Fruit fly (Drosophila melanogaster): ENCODE data around the gene Or85b.

Gene Or85b

DNA sequence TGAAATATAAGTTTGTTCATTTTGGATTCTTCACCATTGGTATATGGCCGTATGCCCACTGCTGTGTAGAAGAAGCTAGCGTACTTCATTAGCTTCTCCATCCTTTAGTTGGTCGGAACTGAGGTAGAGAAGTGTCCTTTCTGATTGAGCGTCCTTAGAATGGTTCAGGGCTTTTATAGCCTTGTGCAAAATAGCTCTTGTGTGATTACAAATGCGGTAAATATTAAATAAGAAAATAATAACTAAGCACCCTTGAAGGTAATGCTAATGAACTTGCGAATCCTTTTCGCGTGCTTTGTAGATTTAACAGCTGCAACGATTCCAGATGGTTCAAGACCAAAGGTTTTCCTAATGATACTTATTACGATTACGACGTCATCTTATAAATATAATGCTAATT, at the start of gene Or85b:
Or85b (minus strand) TSS at position 101 of the 400 bp plus-strand sequence.
- TF ChIP-seq usp (GFP tag; optimal IDR thresholded peaks at IDR 0.05) (no peak), EcR (GFP tag; optimal IDR thresholded peaks at IDR 0.05) (no peak), pan (optimal IDR thresholded peaks at IDR 0.05) (no peak), CG8478 (optimal IDR thresholded peaks at IDR 0.05) (no peak), psq (optimal IDR thresholded peaks at IDR 0.05) (no peak), Dll (optimal IDR thresholded peaks at IDR 0.05) (no peak)

DNA sequence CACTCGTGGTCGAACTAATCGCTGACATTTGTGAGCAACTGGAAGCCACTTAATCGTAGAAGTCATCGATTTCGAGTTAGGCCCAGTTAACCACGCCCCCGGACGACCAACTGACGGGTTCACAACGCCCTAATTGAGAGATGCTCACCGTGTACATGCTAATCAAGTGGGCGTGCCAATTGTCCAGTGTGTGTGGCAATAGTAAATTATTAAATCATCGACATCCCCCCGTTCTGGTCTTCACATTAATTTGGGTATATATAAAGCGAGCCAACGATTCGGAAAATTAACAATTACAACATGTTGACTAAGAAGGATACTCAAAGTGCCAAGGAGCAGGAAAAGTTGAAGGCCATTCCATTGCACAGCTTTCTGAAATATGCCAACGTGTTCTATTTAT, 41.1 kb upstream of the Or85b start, which contains the start of gene Or85d:
Or85d (plus strand) TSS at position 301 of the 400 bp plus-strand sequence.
- TF ChIP-seq psq (optimal IDR thresholded peaks at IDR 0.05) (no peak), Dll (optimal IDR thresholded peaks at IDR 0.05) (no peak), CG8478 (optimal IDR thresholded peaks at IDR 0.05) (no peak), usp (GFP tag; optimal IDR thresholded peaks at IDR 0.05) (no peak), pan (optimal IDR thresholded peaks at IDR 0.05) (no peak), EcR (GFP tag; optimal IDR thresholded peaks at IDR 0.05) (no peak)

DNA sequence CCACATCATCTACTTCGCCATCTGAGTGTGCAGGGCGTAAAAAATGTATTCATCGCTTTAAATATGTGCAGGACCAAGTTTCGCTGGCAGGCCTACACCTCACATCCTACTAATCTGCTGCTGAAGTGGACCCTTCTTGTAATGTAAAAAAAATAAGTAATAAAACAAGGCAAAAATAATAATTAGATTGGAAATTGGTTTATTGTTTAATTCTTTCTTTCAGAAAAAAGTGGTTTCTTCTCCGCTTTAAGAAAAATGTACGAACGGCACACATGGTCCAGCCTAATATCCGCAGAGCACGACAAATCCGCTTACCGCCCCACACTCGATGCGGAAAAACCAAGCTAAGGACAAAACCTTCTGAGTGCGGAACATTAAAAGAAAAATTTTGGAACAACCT, 34.8 kb upstream of the Or85b start:
- TF ChIP-seq Dll (optimal IDR thresholded peaks at IDR 0.05) (no peak), pan (optimal IDR thresholded peaks at IDR 0.05) (no peak), EcR (GFP tag; optimal IDR thresholded peaks at IDR 0.05) (no peak), CG8478 (optimal IDR thresholded peaks at IDR 0.05) (no peak), psq (optimal IDR thresholded peaks at IDR 0.05) (no peak), usp (GFP tag; optimal IDR thresholded peaks at IDR 0.05) (no peak)

DNA sequence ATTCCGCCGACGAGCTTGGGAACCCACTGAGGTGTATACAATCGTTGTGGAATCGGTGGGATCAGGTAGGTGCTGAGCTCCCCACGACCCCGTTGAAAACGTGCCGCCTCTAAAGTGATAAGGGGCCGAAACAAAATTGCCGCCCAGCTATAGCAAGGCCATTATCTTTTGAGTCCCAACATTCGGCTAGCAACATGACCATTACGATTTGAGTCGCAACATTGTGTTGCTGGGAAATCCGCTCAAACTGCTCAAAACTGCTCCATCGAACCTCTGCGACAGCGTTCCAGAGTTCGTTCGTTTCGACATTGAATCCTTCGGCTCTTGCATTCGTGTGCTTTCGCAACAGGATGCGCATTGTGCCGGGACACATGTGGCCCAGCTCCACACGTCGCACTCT, 17.7 kb upstream of the Or85b start, which contains the start of gene CG11741:
CG11741 (minus strand) TSS at position 16 of the 400 bp plus-strand sequence.
- TF ChIP-seq psq (optimal IDR thresholded peaks at IDR 0.05) (no peak), Dll (optimal IDR thresholded peaks at IDR 0.05) (no peak), CG8478 (optimal IDR thresholded peaks at IDR 0.05) (no peak), EcR (GFP tag; optimal IDR thresholded peaks at IDR 0.05) (no peak), pan (optimal IDR thresholded peaks at IDR 0.05) (no peak), usp (GFP tag; optimal IDR thresholded peaks at IDR 0.05) (no peak)

DNA sequence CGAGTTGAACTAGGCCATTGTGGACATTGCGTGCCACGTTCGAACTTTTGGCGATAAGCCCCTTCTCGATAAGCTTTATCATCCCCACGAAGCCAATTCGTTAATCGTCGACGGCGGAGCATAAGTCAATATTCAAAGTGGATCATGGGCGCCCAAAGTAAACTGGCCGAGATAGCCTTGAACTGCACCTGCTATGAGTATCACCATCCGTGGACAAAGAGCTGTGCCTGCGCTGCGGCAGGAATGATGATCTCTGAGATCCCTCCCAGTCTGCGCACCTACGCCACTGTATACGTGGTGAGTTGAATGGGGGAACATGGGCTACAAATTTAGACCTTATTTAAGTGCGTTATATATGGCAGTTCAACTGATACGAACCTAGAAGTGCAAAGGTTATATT, 13.1 kb upstream of the Or85b start:
- TF ChIP-seq usp (GFP tag; optimal IDR thresholded peaks at IDR 0.05) (no peak), CG8478 (optimal IDR thresholded peaks at IDR 0.05) (no peak), Dll (optimal IDR thresholded peaks at IDR 0.05) (no peak), psq (optimal IDR thresholded peaks at IDR 0.05) (no peak), pan (optimal IDR thresholded peaks at IDR 0.05) (no peak), EcR (GFP tag; optimal IDR thresholded peaks at IDR 0.05) (no peak)

DNA sequence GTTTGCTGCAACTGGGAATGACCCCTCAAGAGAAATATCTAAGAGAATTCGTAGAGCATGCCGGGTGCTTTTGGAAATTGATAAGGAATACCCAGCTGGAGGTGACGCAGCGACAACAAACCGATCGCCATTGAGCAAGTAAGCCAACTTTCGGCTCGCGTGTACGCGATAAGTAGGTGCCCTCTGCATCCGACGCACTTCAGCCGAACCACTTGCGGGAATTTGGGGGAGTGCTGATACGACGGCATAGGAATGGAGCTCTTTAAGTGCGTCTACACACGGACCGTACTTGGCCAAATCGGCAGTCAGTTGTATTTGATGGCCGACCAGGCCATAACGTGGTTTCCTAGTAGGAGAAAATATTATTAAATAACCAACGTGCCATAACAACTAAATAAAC, 12.5 kb upstream of the Or85b start, which contains the start of gene CG31259:
CG31259 (plus strand) TSS at position 277 of the 400 bp plus-strand sequence.
- TF ChIP-seq psq (optimal IDR thresholded peaks at IDR 0.05) (no peak), Dll (optimal IDR thresholded peaks at IDR 0.05) (no peak), EcR (GFP tag; optimal IDR thresholded peaks at IDR 0.05) (no peak), usp (GFP tag; optimal IDR thresholded peaks at IDR 0.05) (no peak), pan (optimal IDR thresholded peaks at IDR 0.05) (no peak), CG8478 (optimal IDR thresholded peaks at IDR 0.05) (no peak)

DNA sequence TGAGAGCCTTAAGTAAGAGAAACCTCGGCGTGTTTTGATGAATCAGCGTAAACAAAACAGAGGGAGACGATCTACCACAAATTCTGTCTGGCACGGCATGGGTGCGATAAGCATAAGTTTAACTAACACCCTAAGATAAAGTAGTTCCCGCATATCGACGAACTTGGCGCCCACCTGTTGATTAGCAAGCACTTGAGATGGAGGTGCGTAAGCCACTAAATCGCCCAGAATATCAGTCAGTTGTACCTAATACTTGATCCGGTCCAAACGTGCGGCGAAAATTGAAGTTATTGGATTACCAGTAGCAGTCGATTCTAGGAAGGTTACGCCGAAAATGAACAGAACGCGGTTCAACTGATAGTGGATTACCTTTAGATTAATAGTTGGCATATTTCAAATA, 10.3 kb upstream of the Or85b start, which contains the start of gene CG31454:
CG31454 (plus strand) TSS at position 160 of the 400 bp plus-strand sequence.
- no peak for TF ChIP-seq pan (optimal IDR thresholded peaks at IDR 0.05)
- TF ChIP-seq psq (optimal IDR thresholded peaks at IDR 0.05), result no peak
- TF ChIP-seq Dll (optimal IDR thresholded peaks at IDR 0.05), result no peak
- TF ChIP-seq EcR (GFP tag; optimal IDR thresholded peaks at IDR 0.05), result no peak
- no peak for TF ChIP-seq CG8478 (optimal IDR thresholded peaks at IDR 0.05)
- TF ChIP-seq usp (GFP tag; optimal IDR thresholded peaks at IDR 0.05), result no peak

DNA sequence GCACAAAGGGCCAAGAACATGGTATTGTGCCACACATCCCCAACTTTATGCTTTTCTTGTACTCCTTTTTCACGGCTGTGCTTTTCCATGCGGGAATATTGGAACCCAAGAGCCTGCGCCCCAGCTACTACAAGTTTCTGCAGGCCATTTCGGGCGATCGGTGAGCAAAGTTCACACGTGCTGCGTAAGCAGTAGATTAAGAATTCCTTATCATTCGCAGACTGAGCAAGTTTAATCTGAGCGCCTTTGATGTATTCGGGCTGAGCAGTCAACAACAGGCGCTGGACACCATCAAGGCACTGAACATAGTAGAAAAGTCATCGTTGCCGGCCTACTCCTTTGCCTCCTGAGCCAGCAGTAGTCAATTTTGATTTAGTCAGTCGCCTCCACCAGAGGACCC, 9.7 kb upstream of the Or85b start:
- TF ChIP-seq pan (optimal IDR thresholded peaks at IDR 0.05), result no peak
- no peak for TF ChIP-seq usp (GFP tag; optimal IDR thresholded peaks at IDR 0.05)
- no peak for TF ChIP-seq CG8478 (optimal IDR thresholded peaks at IDR 0.05)
- TF ChIP-seq Dll (optimal IDR thresholded peaks at IDR 0.05), result no peak
- TF ChIP-seq psq (optimal IDR thresholded peaks at IDR 0.05), result no peak
- TF ChIP-seq EcR (GFP tag; optimal IDR thresholded peaks at IDR 0.05), result no peak

DNA sequence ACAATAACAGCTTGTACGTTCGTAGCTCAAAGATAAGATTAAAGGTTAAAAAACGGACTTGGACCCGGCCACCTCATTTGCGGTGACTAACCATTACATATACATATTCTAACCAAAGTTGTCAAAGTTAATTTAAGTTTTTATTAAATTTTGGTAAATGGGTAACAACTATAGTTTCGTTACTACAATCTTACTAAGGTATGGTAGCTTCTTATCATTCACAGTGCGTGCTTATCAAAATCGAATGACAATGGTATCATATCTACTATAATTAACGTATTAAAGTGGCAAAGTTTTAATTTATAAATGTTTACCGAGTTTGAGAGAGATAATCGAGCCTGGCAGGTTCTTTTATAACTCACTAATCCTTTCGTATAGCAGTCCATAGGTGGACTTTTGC, 8.0 kb upstream of the Or85b start:
- TF ChIP-seq usp (GFP tag; optimal IDR thresholded peaks at IDR 0.05), result no peak
- TF ChIP-seq EcR (GFP tag; optimal IDR thresholded peaks at IDR 0.05), result no peak
- no peak for TF ChIP-seq pan (optimal IDR thresholded peaks at IDR 0.05)
- TF ChIP-seq Dll (optimal IDR thresholded peaks at IDR 0.05), result no peak
- TF ChIP-seq CG8478 (optimal IDR thresholded peaks at IDR 0.05), result no peak
- no peak for TF ChIP-seq psq (optimal IDR thresholded peaks at IDR 0.05)

DNA sequence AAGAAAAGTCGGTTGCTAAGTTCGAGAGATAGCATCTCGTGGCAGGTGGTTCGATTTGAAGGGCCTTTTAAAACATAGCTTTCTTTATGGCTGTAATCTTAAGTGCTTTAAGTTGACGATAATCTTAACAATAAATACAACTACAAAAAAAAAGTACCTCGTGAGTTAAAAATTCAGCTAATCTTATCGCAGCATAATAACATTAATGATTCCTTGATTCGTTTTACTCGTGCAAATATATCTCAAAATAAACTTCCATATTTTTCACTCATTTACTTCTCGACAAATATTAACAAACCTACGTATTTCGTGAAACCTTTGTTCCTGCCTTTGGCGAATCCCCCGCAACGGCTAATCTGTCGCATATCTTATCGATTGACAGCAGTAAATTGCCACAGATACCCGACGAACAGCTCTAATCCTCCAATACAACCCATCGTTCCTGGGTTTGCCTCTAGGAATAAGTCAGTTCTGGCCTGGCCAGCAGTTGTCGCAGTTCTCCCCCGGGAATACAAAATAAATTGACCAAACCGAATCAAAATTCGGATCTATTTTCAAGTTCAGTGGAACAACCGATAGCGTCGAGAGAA, 7.5 kb upstream of the Or85b start:
- no peak for TF ChIP-seq usp (GFP tag; optimal IDR thresholded peaks at IDR 0.05)

DNA sequence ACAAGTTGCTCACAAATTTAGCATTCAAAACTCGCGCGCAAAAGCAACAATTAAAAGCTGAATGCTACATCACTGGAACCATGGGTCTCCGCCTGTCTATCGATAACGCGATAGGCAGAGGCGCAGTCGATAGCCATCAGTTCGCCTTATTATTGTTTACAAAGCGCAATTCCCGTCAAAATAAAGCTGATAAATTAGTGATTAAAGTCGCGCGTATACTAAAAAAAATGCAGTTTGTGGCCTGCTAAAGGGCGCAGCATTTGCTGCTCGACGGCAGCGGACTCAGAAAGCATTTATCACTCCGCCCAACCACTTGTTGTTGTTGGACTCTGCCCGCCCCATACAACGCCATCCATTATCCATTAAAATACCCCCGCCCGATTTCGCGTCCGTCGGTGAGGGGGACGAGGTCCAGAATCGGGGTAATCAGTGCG, 6.6 kb upstream of the Or85b start, which contains the start of gene CG11737:
CG11737 (plus strand) TSS at position 117 of the 434 bp plus-strand sequence.
- peak; percentile 36 for TF ChIP-seq Dll (optimal IDR thresholded peaks at IDR 0.05)
- peak; percentile 29 for TF ChIP-seq pan (optimal IDR thresholded peaks at IDR 0.05)
- TF ChIP-seq CG8478 (optimal IDR thresholded peaks at IDR 0.05), result no peak
- TF ChIP-seq EcR (GFP tag; optimal IDR thresholded peaks at IDR 0.05), result no peak
- TF ChIP-seq psq (optimal IDR thresholded peaks at IDR 0.05), result no peak

DNA sequence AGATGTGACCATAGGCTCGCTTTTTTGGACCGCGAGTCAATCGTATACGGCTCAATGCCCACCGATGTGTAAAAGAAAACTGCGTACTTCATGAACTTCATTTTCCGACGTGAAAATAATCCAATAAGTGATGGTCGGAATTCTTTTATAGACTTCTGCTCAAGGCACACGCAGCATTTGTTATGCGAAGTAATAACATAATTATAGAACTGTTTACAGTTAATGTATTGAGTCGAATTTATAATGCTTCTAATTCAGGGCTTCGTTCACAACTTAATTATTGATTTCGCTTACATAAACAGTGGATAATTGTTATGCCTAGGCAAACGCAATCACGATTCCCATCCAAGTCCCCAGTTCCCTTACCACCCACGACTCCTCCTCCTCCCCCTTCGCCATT, 1.8 kb upstream of the Or85b start, which contains the start of gene Or85c:
Or85c (minus strand) TSS at position 101 of the 400 bp plus-strand sequence.
- no peak for TF ChIP-seq usp (GFP tag; optimal IDR thresholded peaks at IDR 0.05)
- no peak for TF ChIP-seq CG8478 (optimal IDR thresholded peaks at IDR 0.05)
- TF ChIP-seq Dll (optimal IDR thresholded peaks at IDR 0.05), result no peak

DNA sequence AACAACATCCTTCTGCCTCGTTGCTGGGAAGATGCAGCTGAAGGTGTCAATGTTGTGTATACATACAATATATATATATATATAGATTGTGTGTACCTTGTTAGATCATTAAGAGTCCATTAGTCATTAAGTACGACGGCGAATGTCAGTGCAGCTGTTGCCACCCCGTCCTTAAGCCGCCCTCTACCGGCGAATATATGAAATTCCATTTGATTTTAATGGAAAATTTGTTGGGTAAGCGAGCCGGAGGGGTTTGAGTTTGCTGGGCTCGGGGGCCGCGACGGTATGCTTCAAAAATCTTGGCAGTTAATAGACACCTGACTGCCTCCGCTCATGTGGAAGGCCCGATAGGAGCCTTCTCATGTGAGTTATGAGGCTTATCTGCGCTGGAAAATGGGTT, 26.6 kb downstream of the Or85b start:
- TF ChIP-seq EcR (GFP tag; optimal IDR thresholded peaks at IDR 0.05) (no peak), Dll (optimal IDR thresholded peaks at IDR 0.05) (no peak), usp (GFP tag; optimal IDR thresholded peaks at IDR 0.05) (no peak), CG8478 (optimal IDR thresholded peaks at IDR 0.05) (no peak), pan (optimal IDR thresholded peaks at IDR 0.05) (no peak), psq (optimal IDR thresholded peaks at IDR 0.05) (no peak)
